Worm (Caenorhabditis elegans): ENCODE results near the gene sto-5.
"Not testable (repeated sequence)": the region's sequence is repeated elsewhere in the genome, so short reads cannot be mapped to it uniquely, and the experiment has no call there.

Gene sto-5

ce11 chrX:16859956-16860446 is 34.7 kb upstream of the sto-5 start, which contains the start of gene T20F7.3 (continued):
- TF ChIP-seq daf-16 (GFP tag; optimal IDR thresholded peaks at IDR 0.05) (no peak), daf-16 (tag; optimal IDR thresholded peaks at IDR 0.05) (peak; percentile 51), nhr-10 (tag; optimal IDR thresholded peaks at IDR 0.05) (no peak), dpl-1 (GFP tag; optimal IDR thresholded peaks at IDR 0.05) (no peak), Y5F2A.4 (GFP tag; optimal IDR thresholded peaks at IDR 0.05) (no peak), lin-39 (tag; optimal IDR thresholded peaks at IDR 0.05) (no peak), lsy-2 (tag; optimal IDR thresholded peaks at IDR 0.05) (no peak), spr-3 (GFP tag; optimal IDR thresholded peaks at IDR 0.05) (no peak)

ce11 chrX:16844924-16845323 is 19.7 kb upstream of the sto-5 start, which contains the start of gene F41G4.8:
TSS of gene F41G4.8 (minus strand) at chrX:16845024.
- TF ChIP-seq set-16 (GFP tag; IDR thresholded peaks at IDR 0.05): no peak

DNA sequence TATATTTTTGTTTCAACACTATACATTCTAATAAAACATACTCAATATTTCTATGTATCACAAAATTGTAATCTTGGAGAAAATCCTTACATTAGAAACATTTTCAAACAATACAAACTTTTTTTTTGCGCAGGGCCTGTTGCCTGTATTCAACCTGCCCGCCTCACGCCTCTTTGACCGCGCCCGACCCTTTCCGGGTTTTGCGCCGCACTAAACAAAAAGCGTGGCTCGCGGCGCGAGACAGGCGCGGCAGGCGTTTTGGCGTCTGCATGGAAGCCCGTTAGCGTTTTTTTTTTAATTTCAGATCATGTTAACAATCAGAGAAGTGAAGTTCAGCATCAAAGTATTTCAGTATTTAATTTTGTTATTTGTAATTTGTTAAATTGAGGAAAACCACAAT is 17.7 kb upstream of the sto-5 start:
- TF ChIP-seq nhr-42 (GFP tag; IDR thresholded peaks at IDR 0.05) (no peak), nhr-77 (tag; optimal IDR thresholded peaks at IDR 0.05) (no peak), set-16 (GFP tag; IDR thresholded peaks at IDR 0.05) (peak; percentile 69), tra-1 (GFP tag; IDR thresholded peaks at IDR 0.05) (no peak)

DNA sequence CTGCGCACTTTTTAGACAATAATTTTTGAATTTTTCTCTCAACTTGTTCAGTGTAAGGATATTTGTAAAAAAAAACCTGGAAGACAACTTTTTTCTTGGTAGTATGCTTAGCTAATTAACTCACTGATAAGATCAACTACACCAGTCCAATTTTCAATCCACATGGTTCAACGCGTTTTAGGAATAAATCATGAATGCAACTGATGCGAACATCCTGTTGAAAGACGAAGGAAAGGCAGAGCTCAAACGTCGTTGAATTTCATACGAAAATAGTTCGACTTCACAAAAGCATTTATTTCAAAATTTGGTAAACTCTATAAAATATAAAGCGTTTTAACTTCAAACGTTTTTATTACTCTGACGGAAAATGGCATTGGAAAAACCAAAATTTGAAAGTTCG is 15.5 kb upstream of the sto-5 start, which contains the start of gene dyla-1:
Gene dyla-1 (plus strand): TSS at position 301 of the 400 bp plus-strand sequence.
- peak in 1 of 2 experiments; percentile 42 for TF ChIP-seq unc-62 (GFP tag; optimal IDR thresholded peaks at IDR 0.05 in 1 of 2)
- no peak for TF ChIP-seq unc-62 (tag; optimal IDR thresholded peaks at IDR 0.05)
- TF ChIP-seq lir-3 (tag; optimal IDR thresholded peaks at IDR 0.05): no peak

- peak; percentile 57 for TF ChIP-seq aha-1 (tag)
- no peak for TF ChIP-seq spr-1 (tag; optimal IDR thresholded peaks at IDR 0.05)
Observed at ce11 chrX:16836304-16836703, 11.0 kb upstream of the sto-5 start, which contains the start of gene F41G4.7. TSS of gene F41G4.7 (minus strand) at chrX:16836404.

ce11 chrX:16834691-16835090 is 9.4 kb upstream of the sto-5 start, which contains the start of gene F41G4.13:
TSS of gene F41G4.13 (minus strand) at chrX:16834791.
- TF ChIP-seq nhr-25 (tag; optimal IDR thresholded peaks at IDR 0.05; ENCODE audit: borderline replicate concordance, insufficient read depth); aha-1 (tag); fos-1 (tag; optimal IDR thresholded peaks at IDR 0.05): not testable (repeated sequence)

- TF ChIP-seq fkh-10 (GFP tag; optimal IDR thresholded peaks at IDR 0.05) (no peak), unc-62 (GFP tag; optimal IDR thresholded peaks at IDR 0.05 in 1 of 2) (peak in 1 of 2 experiments; percentile 89), unc-62 (tag; optimal IDR thresholded peaks at IDR 0.05) (no peak)
Observed at ce11 chrX:16826500-16826899, 1.2 kb upstream of the sto-5 start.

ce11 chrX:16821533-16821932 is 3.7 kb downstream of the sto-5 start:
- TF ChIP-seq mdt-29 (GFP tag; IDR thresholded peaks at IDR 0.05) (no peak), unc-62 (GFP tag; optimal IDR thresholded peaks at IDR 0.05 in 1 of 2) (peak in 1 of 2 experiments; percentile 91), unc-62 (tag; optimal IDR thresholded peaks at IDR 0.05) (no peak)

DNA sequence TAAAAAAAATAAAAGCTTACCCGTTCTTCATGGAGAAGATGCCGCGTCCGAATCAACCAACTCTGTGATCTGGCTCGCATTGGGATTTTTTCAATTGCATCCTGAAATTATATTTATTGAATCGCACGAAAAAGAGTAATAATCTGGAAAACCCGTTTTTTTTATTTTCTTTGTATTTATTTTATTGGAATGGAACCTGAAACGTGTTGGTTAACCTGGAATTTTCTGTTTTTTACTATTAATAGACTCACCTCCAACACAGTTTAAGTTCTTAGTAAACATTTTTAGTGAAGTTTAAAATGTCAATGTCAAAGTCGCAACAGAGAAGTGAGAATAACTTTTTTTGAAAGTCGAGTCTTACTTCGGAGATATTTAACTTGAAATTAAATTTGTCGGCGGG is 7.0 kb downstream of the sto-5 start:
- TF ChIP-seq mxl-2 (GFP tag; conservative IDR thresholded peaks at IDR 0.05): no peak
- TF ChIP-seq aha-1 (tag): peak; percentile 52

ce11 chrX:16816854-16817253 is 8.4 kb downstream of the sto-5 start:
- TF ChIP-seq F49E8.2 (tag; optimal IDR thresholded peaks at IDR 0.05; ENCODE audit: borderline replicate concordance): no peak
- TF ChIP-seq fkh-10 (GFP tag; optimal IDR thresholded peaks at IDR 0.05): peak; percentile 68
- peak; percentile 32 for TF ChIP-seq ces-1 (GFP tag; optimal IDR thresholded peaks at IDR 0.05)

Measured in whole organism, L4 larva.